Worm (Caenorhabditis elegans) whole organism, L1 larva: ENCODE data around the gene F44E5.15.

ENCODE experiments used
- F16B12.6 ChIP-seq: fragments of 150-350 bp; optimal IDR thresholded peaks from 2 replicates; lab custom pipeline; 2014; ENCODE audit warnings: missing biosample characterization, missing genetic modification characterization
- Y116A8C.19 ChIP-seq: sonication (generic microtip); optimal IDR thresholded peaks from 2 replicates; lab custom pipeline; 2016; ENCODE audit warnings: missing compliant biosample characterization, missing genetic modification characterization, borderline replicate concordance
- alr-1 ChIP-seq: fragments of 200-800 bp; sonication (Bioruptor generic); optimal IDR thresholded peaks from 2 replicates; lab custom pipeline; 2018; ENCODE audit warnings: borderline replicate concordance, mild to moderate bottlenecking, missing genetic modification characterization, missing compliant biosample characterization
- ama-1 ChIP-seq: fragments of 150-350 bp; optimal IDR thresholded peaks from 2 replicates; lab custom pipeline; 2014
- blmp-1 ChIP-seq: fragments of 150-350 bp; optimal IDR thresholded peaks from 2 replicates; lab custom pipeline; 2014; ENCODE audit warnings: missing biosample characterization, missing genetic modification characterization
- ceh-8 ChIP-seq: fragments of 200-800 bp; sonication (Bioruptor generic); optimal IDR thresholded peaks from 2 replicates; lab custom pipeline; 2018; ENCODE audit warnings: mild to moderate bottlenecking, missing genetic modification characterization, moderate library complexity, missing compliant biosample characterization
- ceh-82 ChIP-seq, 3 experiments: fragments of 150-350 bp in 1 of 3; sonication (generic microtip) in 2 of 3; optimal IDR thresholded peaks; 2 replicates each; lab custom pipeline; 2014 to 2017; ENCODE audit warnings: missing biosample characterization in 3 of 3, missing genetic modification characterization in 3 of 3
- ceh-88 ChIP-seq: fragments of 200-800 bp; sonication (Bioruptor generic); IDR thresholded peaks from 2 replicates; pipeline ENCODE4 v1.3.6; 2022; ENCODE audit warnings: missing genetic modification characterization, missing compliant biosample characterization
- ceh-90 ChIP-seq: sonication (generic microtip); optimal IDR thresholded peaks from 2 replicates; lab custom pipeline; 2016; ENCODE audit warnings: missing genetic modification characterization, missing compliant biosample characterization
- dpl-1 ChIP-seq, 3 experiments: fragments of 150-350 bp in 2 of 3; sonication (generic microtip) in 1 of 3; optimal IDR thresholded peaks; 2 replicates each; lab custom pipeline; 2014 to 2017; ENCODE audit warnings: missing biosample characterization in 3 of 3, missing genetic modification characterization in 3 of 3, missing genetic modification reagents in 3 of 3
- dsc-1 ChIP-seq: sonication (generic microtip); optimal IDR thresholded peaks from 2 replicates; lab custom pipeline; 2016; ENCODE audit warnings: mild to moderate bottlenecking, missing genetic modification characterization, missing compliant biosample characterization
- efl-1 ChIP-seq, 4 experiments: fragments of 150-350 bp; optimal IDR thresholded peaks in 3 of 4; peaks in 1 of 4; 1 replicate in 1 of 4; 2 replicates in 3 of 4; lab custom pipeline; 2014; ENCODE audit warnings: missing biosample characterization in 2 of 4, missing genetic modification characterization in 2 of 4, missing genetic modification reagents in 2 of 4
- egl-27 ChIP-seq, 2 experiments: fragments of 150-350 bp in 1 of 2; sonication (generic microtip); optimal IDR thresholded peaks; 3 replicates each; lab custom pipeline; 2017 to 2018; ENCODE audit warnings: missing biosample characterization in 2 of 2, missing genetic modification characterization in 2 of 2, missing genetic modification reagents in 2 of 2
- elt-3 ChIP-seq, 6 experiments: fragments of 150-350 bp in 1 of 6; sonication (generic microtip); optimal IDR thresholded peaks; 2 replicates each; lab custom pipeline; 2017 to 2018; ENCODE audit warnings: missing biosample characterization in 6 of 6, missing genetic modification characterization in 6 of 6, inconsistent platforms in 1 of 6
- ets-5 ChIP-seq: fragments of 200-800 bp; sonication (Bioruptor generic); IDR thresholded peaks from 2 replicates; pipeline ENCODE4 v1.3.6; 2022; ENCODE audit warnings: missing genetic modification characterization, missing compliant biosample characterization
- fkh-10 ChIP-seq: sonication (generic microtip); optimal IDR thresholded peaks from 2 replicates; lab custom pipeline; 2017; ENCODE audit warnings: missing biosample characterization, missing genetic modification reagents, missing genetic modification characterization
- fkh-8 ChIP-seq: sonication (generic microtip); optimal IDR thresholded peaks from 2 replicates; lab custom pipeline; 2016; ENCODE audit warnings: mild to moderate bottlenecking, missing genetic modification characterization, missing compliant biosample characterization
- hlh-17 ChIP-seq: fragments of 200-800 bp; sonication (Bioruptor generic); optimal IDR thresholded peaks from 2 replicates; lab custom pipeline; 2018; ENCODE audit warnings: missing genetic modification characterization, mild to moderate bottlenecking, missing compliant biosample characterization, moderate library complexity, borderline replicate concordance
- hpl-2 ChIP-seq: fragments of 150-350 bp; optimal IDR thresholded peaks from 2 replicates; lab custom pipeline; 2014; ENCODE audit warnings: missing biosample characterization, missing genetic modification reagents, missing genetic modification characterization
- isw-1 ChIP-seq: fragments of 200-800 bp; sonication (Bioruptor generic); IDR thresholded peaks from 2 replicates; pipeline ENCODE4 v1.3.6; 2022; ENCODE audit warnings: missing genetic modification characterization, missing compliant biosample characterization
- lin-13 ChIP-seq: fragments of 150-350 bp; optimal IDR thresholded peaks from 2 replicates; lab custom pipeline; 2014; ENCODE audit warnings: missing biosample characterization, missing genetic modification reagents, missing genetic modification characterization
- lin-15B ChIP-seq: fragments of 150-350 bp; sonication (generic microtip); optimal IDR thresholded peaks from 3 replicates; lab custom pipeline; 2014; ENCODE audit warnings: missing biosample characterization, missing genetic modification characterization
- lin-39 ChIP-seq: fragments of 150-350 bp; optimal IDR thresholded peaks from 2 replicates; lab custom pipeline; 2014; ENCODE audit warnings: missing biosample characterization, missing genetic modification reagents, missing genetic modification characterization
- lir-3 ChIP-seq: sonication (generic microtip); optimal IDR thresholded peaks from 2 replicates; lab custom pipeline; 2016; ENCODE audit warnings: mild to moderate bottlenecking, missing genetic modification characterization, moderate library complexity, missing compliant biosample characterization; ENCODE audit not compliant: poor library complexity
- lsy-2 ChIP-seq, 2 experiments: fragments of 150-350 bp; optimal IDR thresholded peaks; 2 replicates each; lab custom pipeline; 2014; ENCODE audit warnings: missing biosample characterization in 2 of 2, missing genetic modification characterization in 2 of 2
- mep-1 ChIP-seq: fragments of 150-350 bp; optimal IDR thresholded peaks from 2 replicates; lab custom pipeline; 2014; ENCODE audit warnings: missing biosample characterization, missing genetic modification characterization
- nhr-11 ChIP-seq: fragments of 150-350 bp; optimal IDR thresholded peaks from 2 replicates; lab custom pipeline; 2014; ENCODE audit warnings: missing biosample characterization, missing genetic modification characterization
- nhr-12 ChIP-seq: sonication (generic microtip); optimal IDR thresholded peaks from 2 replicates; lab custom pipeline; 2017; ENCODE audit warnings: missing biosample characterization, missing genetic modification characterization
- nhr-19 ChIP-seq: fragments of 200-800 bp; sonication (Bioruptor generic); conservative IDR thresholded peaks from 2 replicates; pipeline ENCODE4 v1.3.6; 2022; ENCODE audit warnings: missing genetic modification characterization, missing compliant biosample characterization
- nhr-237 ChIP-seq: fragments of 150-350 bp; optimal IDR thresholded peaks from 2 replicates; lab custom pipeline; 2014; ENCODE audit warnings: missing biosample characterization, missing genetic modification characterization
- nhr-76 ChIP-seq: sonication (generic microtip); optimal IDR thresholded peaks from 2 replicates; lab custom pipeline; 2017; ENCODE audit warnings: missing biosample characterization, missing genetic modification characterization
- nhr-77 ChIP-seq: fragments of 150-350 bp; optimal IDR thresholded peaks from 2 replicates; lab custom pipeline; 2014; ENCODE audit warnings: missing biosample characterization, missing genetic modification characterization
- nhr-85 ChIP-seq: sonication (generic microtip); peaks from one replicate; lab custom pipeline; 2016; ENCODE audit warnings: missing genetic modification characterization, inconsistent platforms, missing compliant biosample characterization
- nhr-90 ChIP-seq: sonication (generic microtip); optimal IDR thresholded peaks from 2 replicates; lab custom pipeline; 2016; ENCODE audit warnings: mild to moderate bottlenecking, missing genetic modification characterization, missing compliant biosample characterization; ENCODE audit not compliant: poor library complexity
- pag-3 ChIP-seq: sonication (generic microtip); optimal IDR thresholded peaks from 2 replicates; lab custom pipeline; 2017; ENCODE audit warnings: missing genetic modification characterization, mild to moderate bottlenecking, missing compliant biosample characterization, antibody characterized with exemption, borderline replicate concordance; ENCODE audit not compliant: insufficient read depth
- pqm-1 ChIP-seq: sonication (generic microtip); optimal IDR thresholded peaks from 3 replicates; lab custom pipeline; 2017; ENCODE audit warnings: missing biosample characterization, missing genetic modification characterization
- snu-23 ChIP-seq: sonication (generic microtip); optimal IDR thresholded peaks from 2 replicates; lab custom pipeline; 2016; ENCODE audit warnings: missing genetic modification characterization, missing compliant biosample characterization
- sox-4 ChIP-seq: sonication (generic microtip); optimal IDR thresholded peaks from 2 replicates; lab custom pipeline; 2016; ENCODE audit warnings: missing genetic modification characterization, missing compliant biosample characterization
- sup-37 ChIP-seq: fragments of 200-800 bp; sonication (Bioruptor generic); optimal IDR thresholded peaks from 2 replicates; lab custom pipeline; 2018; ENCODE audit warnings: mild to moderate bottlenecking, missing genetic modification characterization, missing compliant biosample characterization
- swsn-7 ChIP-seq: sonication (generic microtip); optimal IDR thresholded peaks from 2 replicates; lab custom pipeline; 2016; ENCODE audit warnings: missing genetic modification characterization, missing compliant biosample characterization
- tlp-1 ChIP-seq: fragments of 150-350 bp; optimal IDR thresholded peaks from 2 replicates; lab custom pipeline; 2014; ENCODE audit warnings: missing biosample characterization, missing genetic modification characterization
- unc-130 ChIP-seq: fragments of 150-350 bp; optimal IDR thresholded peaks from 2 replicates; lab custom pipeline; 2017; ENCODE audit warnings: missing biosample characterization, missing genetic modification characterization, inconsistent platforms
- unc-30 ChIP-seq: sonication (generic microtip); optimal IDR thresholded peaks from 2 replicates; lab custom pipeline; 2017; ENCODE audit warnings: missing biosample characterization, missing genetic modification characterization
- unc-86 ChIP-seq: sonication (generic microtip); optimal IDR thresholded peaks from 2 replicates; lab custom pipeline; 2016; ENCODE audit warnings: missing genetic modification characterization, missing compliant biosample characterization
- unc-98 ChIP-seq: fragments of 200-800 bp; sonication (Bioruptor generic); IDR thresholded peaks from 2 replicates; pipeline ENCODE4 v1.3.6; 2022; ENCODE audit warnings: missing genetic modification characterization, missing compliant biosample characterization
- vab-15 ChIP-seq: sonication (generic microtip); optimal IDR thresholded peaks from 2 replicates; lab custom pipeline; 2017; ENCODE audit warnings: missing genotype, mild to moderate bottlenecking, missing genetic modification characterization, missing compliant biosample characterization
- zip-4 ChIP-seq: fragments of 200-800 bp; sonication (Bioruptor generic); optimal IDR thresholded peaks from 2 replicates; lab custom pipeline; 2018; ENCODE audit warnings: mild to moderate bottlenecking, missing genetic modification characterization, moderate library complexity, missing compliant biosample characterization

F44E5.15 gene

ce11 chrII:11772364-11772763 lies at the start of gene F44E5.15:
Gene F44E5.15 (plus strand): TSS chrII:11772664.
- TF ChIP-seq efl-1 (optimal IDR thresholded peaks at IDR 0.05; lab: Kevin White, UChicago) (no peak), efl-1 (GFP tag; optimal IDR thresholded peaks at IDR 0.05 in 1 of 2; lab: Kevin White, UChicago) (peak in 1 of 2 experiments; percentile 76), isw-1 (GFP tag; lab: Robert Waterston, UW) (no peak)

ce11 chrII:11723904-11724303 lies 48.6 kb upstream of the F44E5.15 start, which contains the start of gene ldh-1:
Gene ldh-1 (plus strand): TSS chrII:11724204.
- TF ChIP-seq dsc-1 (tag; lab: Kevin White, UChicago): peak; percentile 40
- no peak for TF ChIP-seq mep-1 (tag; lab: Kevin White, UChicago)

ce11 chrII:11724362-11724761 lies 48.1 kb upstream of the F44E5.15 start:
- TF ChIP-seq nhr-19 (GFP tag; lab: Robert Waterston, UW): peak; percentile 61
- no peak for TF ChIP-seq fkh-8 (tag; lab: Kevin White, UChicago)
- no peak for TF ChIP-seq nhr-90 (tag; lab: Kevin White, UChicago)
- no peak for TF ChIP-seq unc-130 (tag; lab: Kevin White, UChicago)
- TF ChIP-seq unc-86 (tag; lab: Kevin White, UChicago): no peak
- peak in 2 of 3 experiments; percentile 4 to 41 for TF ChIP-seq dpl-1 (GFP tag; optimal IDR thresholded peaks at IDR 0.05; lab: Kevin White, UChicago)
- TF ChIP-seq ets-5 (GFP tag; lab: Robert Waterston, UW): no peak
- peak; percentile 23 to 44 for TF ChIP-seq lsy-2 (tag; optimal IDR thresholded peaks at IDR 0.05; lab: Kevin White, UChicago)
- TF ChIP-seq unc-30 (tag; lab: Kevin White, UChicago): no peak
- TF ChIP-seq hpl-2 (GFP tag; lab: Kevin White, UChicago): no peak
- TF ChIP-seq nhr-12 (tag; lab: Kevin White, UChicago): no peak
- TF ChIP-seq nhr-85 (tag; lab: Kevin White, UChicago): peak; percentile 57
- TF ChIP-seq ceh-88 (GFP tag; lab: Robert Waterston, UW): no peak
- TF ChIP-seq nhr-11 (tag; lab: Kevin White, UChicago): no peak
- no peak for TF ChIP-seq egl-27 (tag; optimal IDR thresholded peaks at IDR 0.05; lab: Kevin White, UChicago)
- TF ChIP-seq dsc-1 (tag; lab: Kevin White, UChicago): peak; percentile 38
- no peak for TF ChIP-seq Y116A8C.19 (tag; lab: Kevin White, UChicago)
- TF ChIP-seq sox-4 (tag; lab: Kevin White, UChicago): no peak
- TF ChIP-seq lin-15B: no peak
- TF ChIP-seq nhr-77: no peak
- TF ChIP-seq sup-37: no peak
- no peak for TF ChIP-seq tlp-1
- no peak for TF ChIP-seq isw-1 (GFP tag; lab: Robert Waterston, UW)
- TF ChIP-seq lin-13 (GFP tag; lab: Kevin White, UChicago): no peak
- TF ChIP-seq F16B12.6 (tag; lab: Kevin White, UChicago): no peak
- TF ChIP-seq alr-1 (tag; lab: Kevin White, UChicago): no peak
- TF ChIP-seq fkh-10: peak; percentile 61
- no peak for TF ChIP-seq nhr-237 (tag; lab: Kevin White, UChicago)
- no peak for TF ChIP-seq ceh-8 (GFP tag; lab: Kevin White, UChicago)
- peak; percentile 51 for TF ChIP-seq swsn-7 (tag; lab: Kevin White, UChicago)
- TF ChIP-seq lin-39 (tag; lab: Kevin White, UChicago): no peak
- TF ChIP-seq pag-3 (tag; lab: Kevin White, UChicago): no peak
- TF ChIP-seq lir-3 (tag; lab: Kevin White, UChicago): no peak
- no peak for TF ChIP-seq ceh-90 (tag; lab: Kevin White, UChicago)
- no peak for TF ChIP-seq pqm-1 (tag; lab: Kevin White, UChicago)
- TF ChIP-seq mep-1 (tag; lab: Kevin White, UChicago): peak; percentile 48
- no peak for TF ChIP-seq nhr-76 (tag; lab: Kevin White, UChicago)
- TF ChIP-seq elt-3 (tag; optimal IDR thresholded peaks at IDR 0.05; lab: Kevin White, UChicago): no peak
- TF ChIP-seq ceh-82 (tag; optimal IDR thresholded peaks at IDR 0.05; lab: Kevin White, UChicago): peak in 1 of 3 experiments; percentile 41
- no peak for TF ChIP-seq vab-15
- no peak for TF ChIP-seq ama-1 (lab: Kevin White, UChicago)
- TF ChIP-seq blmp-1 (tag; lab: Kevin White, UChicago): peak; percentile 59
- TF ChIP-seq efl-1 (optimal IDR thresholded peaks at IDR 0.05; lab: Kevin White, UChicago): peak; percentile 27 to 38
- TF ChIP-seq efl-1 (GFP tag; optimal IDR thresholded peaks at IDR 0.05 in 1 of 2; lab: Kevin White, UChicago): peak in 1 of 2 experiments; percentile 43
- no peak for TF ChIP-seq hlh-17 (GFP tag; lab: Kevin White, UChicago)
- peak; percentile 79 for TF ChIP-seq snu-23 (GFP tag; lab: Kevin White, UChicago)
- no peak for TF ChIP-seq zip-4 (GFP tag; lab: Kevin White, UChicago)
- no peak for TF ChIP-seq unc-98 (GFP tag; lab: Robert Waterston, UW)
